Fruit fly (Drosophila melanogaster): Measurements from ENCODE around the gene waw.

The waw gene

dm6 chrX:21396860-21397459 lies 34.1 kb downstream of the waw start, which contains the start of gene lcs:
Gene lcs, minus strand, starts transcription at chrX:21397316.
- no peak for TF ChIP-seq noc (tag; optimal IDR thresholded peaks at IDR 0.05)

- TF ChIP-seq noc (tag; optimal IDR thresholded peaks at IDR 0.05), result no peak
These were observed 39.8 kb downstream of the waw start, which contains the start of gene whe for dm6 chrX:21402672-21403071. Gene whe, minus strand, starts transcription at chrX:21402772.

All from whole organism, larva.